Worm (Caenorhabditis elegans) whole organism, L2 larva: Measurements from ENCODE around the gene F54B3.1.

Experiments
- R02D3.7 ChIP-seq: fragments of 150-350 bp; optimal IDR thresholded peaks from 2 replicates; lab custom pipeline; 2014; ENCODE audit warnings: missing biosample characterization, missing genetic modification characterization
- Y55F3AM.14 ChIP-seq: fragments of 200-800 bp; sonication (Bioruptor generic); optimal IDR thresholded peaks from 2 replicates; lab custom pipeline; 2018; ENCODE audit warnings: mild to moderate bottlenecking, missing genetic modification characterization, missing compliant biosample characterization
- ceh-16 ChIP-seq: fragments of 150-350 bp; optimal IDR thresholded peaks from 2 replicates; lab custom pipeline; 2014; ENCODE audit warnings: missing biosample characterization, missing genetic modification characterization
- elt-3 ChIP-seq: sonication (generic microtip); optimal IDR thresholded peaks from 2 replicates; lab custom pipeline; 2017; ENCODE audit warnings: missing biosample characterization, missing genetic modification characterization
- lin-39 ChIP-seq: fragments of 150-350 bp; optimal IDR thresholded peaks from 2 replicates; lab custom pipeline; 2014; ENCODE audit warnings: missing biosample characterization, missing genetic modification reagents, missing genetic modification characterization
- nhr-10 ChIP-seq: sonication (generic microtip); optimal IDR thresholded peaks from 2 replicates; lab custom pipeline; 2017; ENCODE audit warnings: missing biosample characterization, missing genetic modification characterization
- nhr-12 ChIP-seq: fragments of 150-350 bp; optimal IDR thresholded peaks from 2 replicates; lab custom pipeline; 2014; ENCODE audit warnings: missing biosample characterization, missing genetic modification characterization
- nhr-237 ChIP-seq: fragments of 150-350 bp; optimal IDR thresholded peaks from 2 replicates; lab custom pipeline; 2014; ENCODE audit warnings: missing biosample characterization, missing genetic modification characterization
- snpc-4 ChIP-seq: fragments of 150-350 bp; optimal IDR thresholded peaks from 2 replicates; lab custom pipeline; 2014; ENCODE audit warnings: missing biosample characterization, missing genetic modification characterization
- unc-62 ChIP-seq: fragments of 150-350 bp; optimal IDR thresholded peaks from 2 replicates; lab custom pipeline; 2014; ENCODE audit warnings: missing biosample characterization, missing genetic modification reagents, missing genetic modification characterization
- zag-1 ChIP-seq: fragments of 150-350 bp; optimal IDR thresholded peaks from 2 replicates; lab custom pipeline; 2014; ENCODE audit warnings: missing biosample characterization, missing genetic modification characterization

- TF ChIP-seq nhr-237 (no peak), zag-1 (no peak), elt-3 (tag; lab: Kevin White, UChicago) (no peak), nhr-10 (tag; lab: Kevin White, UChicago) (no peak), lin-39 (no peak), Y55F3AM.14 (GFP tag; lab: Kevin White, UChicago) (no peak), ceh-16 (tag; lab: Kevin White, UChicago) (no peak), unc-62 (GFP tag; lab: Kevin White, UChicago) (no peak), nhr-12 (tag; lab: Kevin White, UChicago) (no peak), snpc-4 (tag; lab: Kevin White, UChicago) (no peak), R02D3.7 (tag; lab: Kevin White, UChicago) (no peak)
Observed at ce11 chrII:10308726-10309125, 57.7 kb downstream of the F54B3.1 start, which contains the start of gene gcy-4.
